Worm (Caenorhabditis elegans) whole organism, midembryonic: Measurements from ENCODE around the gene acr-8.

Experiments used
- flt-1 ChIP-seq: fragments of 200-800 bp; sonication (Bioruptor generic); IDR thresholded peaks from 2 replicates; pipeline ENCODE4 v1.3.6; 2022; ENCODE audit warnings: missing genetic modification characterization, missing compliant biosample characterization
- tab-1 ChIP-seq: fragments of 200-800 bp; sonication (Bioruptor generic); IDR thresholded peaks from 2 replicates; pipeline ENCODE4 v1.3.6; 2022; ENCODE audit warnings: missing genetic modification characterization, missing compliant biosample characterization
- ztf-29 ChIP-seq: fragments of 200-800 bp; sonication (Bioruptor generic); IDR thresholded peaks from 2 replicates; pipeline ENCODE4 v1.3.6; 2022; ENCODE audit warnings: missing genetic modification reagents, missing genetic modification characterization, missing compliant biosample characterization

- TF ChIP-seq tab-1 = no peak
- TF ChIP-seq flt-1 (GFP tag; lab: Robert Waterston, UW) = no peak
- TF ChIP-seq ztf-29 (GFP tag; lab: Robert Waterston, UW) = no peak
Observed at ce11 chrX:10444705-10445104, 32.2 kb downstream of the acr-8 start, which contains the start of gene C39B10.4.
